Fruit fly (Drosophila melanogaster) whole organism, prepupa: ENCODE measurements around the gene CG12498.

Experiments used
- Blimp-1 ChIP-seq: fragments of 200-800 bp; sonication (Bioruptor generic); optimal IDR thresholded peaks from 3 replicates; lab custom pipeline; 2017; ENCODE audit warnings: missing biosample characterization, missing genetic modification characterization, mild to moderate bottlenecking, moderate library complexity, missing genetic modification reagents
- CG3919 ChIP-seq: fragments of 200-800 bp; sonication (Bioruptor generic); optimal IDR thresholded peaks from 3 replicates; lab custom pipeline; 2016; ENCODE audit warnings: missing biosample characterization, missing genetic modification characterization
- Gug ChIP-seq: fragments of 200-800 bp; sonication (Bioruptor generic); IDR thresholded peaks from 2 replicates; pipeline ENCODE4 v1.3.6; 2022; ENCODE audit warnings: missing biosample characterization, missing genetic modification characterization
- Met ChIP-seq: fragments of 200-800 bp; sonication (Bioruptor generic); optimal IDR thresholded peaks from 3 replicates; lab custom pipeline; 2016; ENCODE audit warnings: missing biosample characterization, missing genetic modification characterization
- Sox15 ChIP-seq: fragments of 200-800 bp; sonication (Bioruptor generic); optimal IDR thresholded peaks from 3 replicates; lab custom pipeline; 2016; ENCODE audit warnings: missing biosample characterization, missing genetic modification characterization

dm6 chrX:2803776-2804175 is 5.9 kb upstream of the CG12498 start:
- TF ChIP-seq CG3919 (GFP tag; lab: Kevin White, UChicago) (no peak), Sox15 (GFP tag; lab: Kevin White, UChicago) (no peak), Gug (GFP tag; lab: Robert Waterston, UW) (no peak), Blimp-1 (GFP tag; lab: Kevin White, UChicago) (no peak), Met (no peak)
